Fruit fly (Drosophila melanogaster): ENCODE data around the gene FucTD.

FucTD gene

DNA sequence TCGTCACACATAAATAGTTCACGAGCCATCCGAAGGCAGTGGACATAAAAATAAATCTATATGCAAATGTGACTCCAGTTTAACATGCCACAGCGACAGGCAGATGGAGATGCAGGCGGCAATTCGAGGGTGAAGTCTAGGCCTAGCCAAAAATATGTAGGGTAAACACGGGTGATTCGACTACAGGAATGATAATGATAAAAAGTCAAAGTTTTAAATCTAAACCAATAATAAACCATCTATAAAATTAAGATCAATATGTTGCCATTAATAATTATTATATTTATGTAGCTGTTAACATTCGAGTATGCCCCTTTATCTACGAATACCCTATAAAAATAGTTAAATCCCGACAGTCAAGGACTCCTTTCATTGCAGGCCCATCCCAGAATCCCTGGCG is 4.9 kb downstream of the FucTD start (continued):
- no peak for TF ChIP-seq CG16779 (tag; optimal IDR thresholded peaks at IDR 0.05)
- no peak for TF ChIP-seq CG32006 (GFP tag; optimal IDR thresholded peaks at IDR 0.05)
- no peak for TF ChIP-seq acj6 (GFP tag; optimal IDR thresholded peaks at IDR 0.05)
- TF ChIP-seq CG4318 (GFP tag; optimal IDR thresholded peaks at IDR 0.05): no peak
- TF ChIP-seq CG8632 (GFP tag; optimal IDR thresholded peaks at IDR 0.05): no peak
- no peak for TF ChIP-seq svp (GFP tag)
- TF ChIP-seq Hr39 (GFP tag; optimal IDR thresholded peaks at IDR 0.05): no peak
- TF ChIP-seq dac (GFP tag; optimal IDR thresholded peaks at IDR 0.05): no peak

DNA sequence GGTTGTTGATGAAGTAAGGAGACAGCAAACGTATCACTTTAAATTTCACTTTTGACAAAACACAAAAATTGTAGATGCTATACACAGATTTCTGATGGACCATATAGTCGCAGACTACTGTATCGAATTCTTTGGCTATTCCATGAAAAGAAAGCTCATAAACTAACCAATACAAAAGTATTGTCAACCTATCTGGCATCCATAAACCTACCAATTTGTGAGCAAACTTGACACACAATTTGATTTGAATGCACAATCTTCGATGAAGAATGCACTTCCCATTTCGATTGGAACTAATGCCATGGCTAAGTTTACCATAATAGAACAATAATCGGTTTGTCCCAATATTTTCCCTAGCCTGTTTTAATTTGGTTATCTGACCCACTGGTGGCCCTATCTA is 7.3 kb downstream of the FucTD start, which contains the start of gene CG9173:
TSS of gene CG9173 (minus strand) at position 101 of the 400 bp plus-strand sequence.
- no peak for TF ChIP-seq CG8319 (GFP tag; optimal IDR thresholded peaks at IDR 0.05)
- no peak for TF ChIP-seq salr (GFP tag; optimal IDR thresholded peaks at IDR 0.05)
- no peak for TF ChIP-seq topi (GFP tag; optimal IDR thresholded peaks at IDR 0.05)
- no peak for TF ChIP-seq CG6276 (GFP tag; optimal IDR thresholded peaks at IDR 0.05)

dm6 chr3L:1424488-1424887 is 8.5 kb downstream of the FucTD start:
- TF ChIP-seq Gug (GFP tag; IDR thresholded peaks at IDR 0.05): no peak
- TF ChIP-seq Met (GFP tag; optimal IDR thresholded peaks at IDR 0.05): no peak
- no peak for TF ChIP-seq dsx (GFP tag; optimal IDR thresholded peaks at IDR 0.05; ENCODE audit: poor library complexity, severe bottlenecking)
- no peak for TF ChIP-seq CG6276 (GFP tag; optimal IDR thresholded peaks at IDR 0.05)
- no peak for TF ChIP-seq dac (GFP tag; optimal IDR thresholded peaks at IDR 0.05)
- peak; percentile 42 for TF ChIP-seq Eip78C (GFP tag)
- no peak for TF ChIP-seq Hr38 (GFP tag; optimal IDR thresholded peaks at IDR 0.05)
- TF ChIP-seq salr (GFP tag; optimal IDR thresholded peaks at IDR 0.05): no peak

- TF ChIP-seq fkh (GFP tag; optimal IDR thresholded peaks at IDR 0.05) (peak; percentile 28), CG11902 (GFP tag; optimal IDR thresholded peaks at IDR 0.05) (no peak)
Observed at dm6 chr3L:1431489-1432053, 15.5 kb downstream of the FucTD start.

DNA sequence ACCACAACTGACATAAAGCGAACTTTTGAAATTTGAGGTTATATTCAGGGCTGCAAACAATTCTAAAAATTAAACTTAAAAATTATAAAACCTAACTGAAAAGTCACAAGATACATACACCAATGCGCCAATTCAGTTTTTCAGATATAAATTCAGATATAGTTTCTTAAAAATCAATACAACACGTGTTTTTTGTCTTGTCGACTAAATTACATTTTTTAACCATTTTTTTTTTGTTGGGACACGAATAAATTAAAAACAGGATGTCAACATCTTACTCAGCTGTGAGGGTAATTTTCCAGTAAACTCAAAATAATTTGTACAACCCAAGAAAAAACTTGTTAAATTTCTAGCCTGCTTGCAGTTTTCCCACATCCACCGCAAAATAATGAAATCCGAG is 21.7 kb downstream of the FucTD start, which contains the start of gene SA2:
TSS of gene SA2 (minus strand) at position 101 of the 400 bp plus-strand sequence.
- TF ChIP-seq cyc (GFP tag; optimal IDR thresholded peaks at IDR 0.05): no peak
- TF ChIP-seq CG3919 (GFP tag; optimal IDR thresholded peaks at IDR 0.05): no peak
- TF ChIP-seq CG10631 (GFP tag; optimal IDR thresholded peaks at IDR 0.05): no peak
- TF ChIP-seq CG6808 (GFP tag; optimal IDR thresholded peaks at IDR 0.05): no peak
- no peak for TF ChIP-seq CG10669 (GFP tag; optimal IDR thresholded peaks at IDR 0.05)
- no peak for TF ChIP-seq Hr38 (GFP tag; optimal IDR thresholded peaks at IDR 0.05)
- no peak for TF ChIP-seq CG4318 (GFP tag; optimal IDR thresholded peaks at IDR 0.05)
- TF ChIP-seq esn (GFP tag; optimal IDR thresholded peaks at IDR 0.05): no peak
- no peak for TF ChIP-seq spab (GFP tag; optimal IDR thresholded peaks at IDR 0.05)
- TF ChIP-seq CG11294 (GFP tag; IDR thresholded peaks at IDR 0.05): no peak
- no peak for TF ChIP-seq eg (GFP tag; IDR thresholded peaks at IDR 0.05)
- TF ChIP-seq CG8119 (GFP tag; IDR thresholded peaks at IDR 0.05): no peak
- no peak for TF ChIP-seq CG16779 (tag; optimal IDR thresholded peaks at IDR 0.05)
- no peak for TF ChIP-seq ss (GFP tag; optimal IDR thresholded peaks at IDR 0.05)
- TF ChIP-seq salr (GFP tag; optimal IDR thresholded peaks at IDR 0.05): no peak
- TF ChIP-seq CG3032 (tag; optimal IDR thresholded peaks at IDR 0.05): no peak

dm6 chr3L:1440999-1441398 is 25.0 kb downstream of the FucTD start:
- TF ChIP-seq Lpt (GFP tag; optimal IDR thresholded peaks at IDR 0.05) (peak; percentile 32), cyc (GFP tag; optimal IDR thresholded peaks at IDR 0.05) (no peak), CG10669 (GFP tag; optimal IDR thresholded peaks at IDR 0.05) (no peak), salr (GFP tag; optimal IDR thresholded peaks at IDR 0.05) (peak in 1 of 2 experiments; percentile 3), net (GFP tag; optimal IDR thresholded peaks at IDR 0.05) (peak; percentile 40), CG6163 (GFP tag; IDR thresholded peaks at IDR 0.05) (no peak), fd85E (GFP tag; optimal IDR thresholded peaks at IDR 0.05) (no peak), Met (GFP tag; optimal IDR thresholded peaks at IDR 0.05) (no peak), spab (GFP tag; optimal IDR thresholded peaks at IDR 0.05) (no peak), vri (GFP tag; optimal IDR thresholded peaks at IDR 0.05) (no peak), CG10631 (GFP tag; optimal IDR thresholded peaks at IDR 0.05) (no peak), ss (GFP tag; optimal IDR thresholded peaks at IDR 0.05) (peak in 1 of 2 experiments; percentile 46), CG9139 (GFP tag; optimal IDR thresholded peaks at IDR 0.05) (no peak), CG8632 (GFP tag; optimal IDR thresholded peaks at IDR 0.05) (no peak), Eip78C (GFP tag) (peak; percentile 36), CG32006 (GFP tag; optimal IDR thresholded peaks at IDR 0.05) (peak; percentile 31), eg (GFP tag; IDR thresholded peaks at IDR 0.05) (peak; percentile 71), CG8119 (GFP tag; IDR thresholded peaks at IDR 0.05) (peak; percentile 68; the same call in 2 of the 3 replicates)

Measured in whole organism, prepupa.